Fruit fly (Drosophila melanogaster): ENCODE data around the gene slx1.

dm6 chr3R:4612570-4612969 is 29.2 kb upstream of the slx1 start, which contains the start of gene 5-HT2A:
- TF ChIP-seq psq (optimal IDR thresholded peaks at IDR 0.05) (no peak), h (optimal IDR thresholded peaks at IDR 0.05) (no peak)
